Fruit fly (Drosophila melanogaster): Measurements from ENCODE around the gene CG15160.

dm6 chr2L:18625470-18625869 is 34.8 kb downstream of the CG15160 start:
- TF ChIP-seq lz (GFP tag; optimal IDR thresholded peaks at IDR 0.05), result no peak
- TF ChIP-seq fd59A (GFP tag; optimal IDR thresholded peaks at IDR 0.05), result no peak
- no peak for TF ChIP-seq OdsH (GFP tag; optimal IDR thresholded peaks at IDR 0.05)
- TF ChIP-seq Lpt (GFP tag; optimal IDR thresholded peaks at IDR 0.05), result no peak
- TF ChIP-seq Hr38 (GFP tag; optimal IDR thresholded peaks at IDR 0.05), result no peak
- no peak for TF ChIP-seq Gug (GFP tag; IDR thresholded peaks at IDR 0.05)
- no peak for TF ChIP-seq CG10631 (GFP tag; optimal IDR thresholded peaks at IDR 0.05)
